Worm (Caenorhabditis elegans) whole organism, L4 larva: Measurements from ENCODE around the gene R07B7.2.

ENCODE experiments used
- D1046.2 ChIP-seq: fragments of 200-800 bp; sonication (Bioruptor generic); IDR thresholded peaks from 2 replicates; pipeline ENCODE4 v1.3.6; 2022; ENCODE audit warnings: missing genetic modification characterization, missing compliant biosample characterization
- F49E8.2 ChIP-seq: sonication (generic microtip); optimal IDR thresholded peaks from 2 replicates; lab custom pipeline; 2016; ENCODE audit warnings: missing compliant biosample characterization, mild to moderate bottlenecking, missing genetic modification characterization, borderline replicate concordance
- T26A8.4 ChIP-seq: fragments of 200-800 bp; sonication (Bioruptor generic); IDR thresholded peaks from 2 replicates; pipeline ENCODE4 v1.3.6; 2022; ENCODE audit warnings: missing genetic modification characterization, missing compliant biosample characterization
- Y105C5A.15 ChIP-seq: fragments of 200-800 bp; sonication (Bioruptor generic); IDR thresholded peaks from 2 replicates; pipeline ENCODE4 v1.3.6; 2022; ENCODE audit warnings: missing genetic modification characterization, missing compliant biosample characterization
- ZK337.2 ChIP-seq: fragments of 200-800 bp; sonication (Bioruptor generic); IDR thresholded peaks from 2 replicates; pipeline ENCODE4 v1.3.6; 2022; ENCODE audit warnings: missing genetic modification reagents, missing genetic modification characterization, missing compliant biosample characterization
- ZK546.5 ChIP-seq, 2 experiments: sonication (generic microtip); optimal IDR thresholded peaks; 2 replicates each; lab custom pipeline; 2017; ENCODE audit warnings: missing biosample characterization in 2 of 2, missing genetic modification characterization in 2 of 2
- aly-2 ChIP-seq: sonication (generic microtip); optimal IDR thresholded peaks from 2 replicates; lab custom pipeline; 2018; ENCODE audit warnings: missing biosample characterization, missing genetic modification characterization
- attf-4 ChIP-seq: sonication (generic microtip); optimal IDR thresholded peaks from 3 replicates; lab custom pipeline; 2017; ENCODE audit warnings: missing biosample characterization, missing genetic modification characterization
- ceh-20 ChIP-seq: fragments of 200-800 bp; sonication (Bioruptor generic); IDR thresholded peaks from 2 replicates; pipeline ENCODE4 v1.3.6; 2022; ENCODE audit warnings: missing genetic modification reagents, missing genetic modification characterization, missing compliant biosample characterization
- ceh-28 ChIP-seq: fragments of 150-350 bp; optimal IDR thresholded peaks from 2 replicates; lab custom pipeline; 2014; ENCODE audit warnings: missing biosample characterization, missing genetic modification reagents, missing genetic modification characterization
- ceh-32 ChIP-seq: sonication (generic microtip); optimal IDR thresholded peaks from 2 replicates; lab custom pipeline; 2016; ENCODE audit warnings: mild to moderate bottlenecking, missing genetic modification characterization, missing compliant biosample characterization; ENCODE audit not compliant: poor library complexity
- ceh-44 ChIP-seq: fragments of 200-800 bp; sonication (Bioruptor generic); IDR thresholded peaks from 2 replicates; pipeline ENCODE4 v1.3.6; 2022; ENCODE audit warnings: missing genetic modification reagents, missing genetic modification characterization, missing compliant biosample characterization
- ctbp-1 ChIP-seq: fragments of 200-800 bp; sonication (Bioruptor generic); IDR thresholded peaks from 2 replicates; pipeline ENCODE4 v1.3.6; 2022; ENCODE audit warnings: missing genetic modification reagents, missing genetic modification characterization, missing compliant biosample characterization
- daf-16 ChIP-seq, 3 experiments: sonication (generic microtip); optimal IDR thresholded peaks; 2 replicates each; lab custom pipeline; 2016 to 2017; ENCODE audit warnings: missing genetic modification characterization in 3 of 3, missing genetic modification reagents in 3 of 3, mild to moderate bottlenecking in 2 of 3, missing compliant biosample characterization in 2 of 3, missing biosample characterization in 1 of 3, moderate library complexity in 1 of 3
- dmd-6 ChIP-seq: fragments of 200-800 bp; sonication (Bioruptor generic); IDR thresholded peaks from 2 replicates; pipeline ENCODE4 v1.3.6; 2022; ENCODE audit warnings: missing genetic modification reagents, missing genetic modification characterization, missing compliant biosample characterization
- dmd-9 ChIP-seq: fragments of 200-800 bp; sonication (Bioruptor generic); IDR thresholded peaks from 2 replicates; pipeline ENCODE4 v1.3.6; 2022; ENCODE audit warnings: missing genetic modification reagents, missing genetic modification characterization, missing compliant biosample characterization
- dve-1 ChIP-seq: sonication (generic microtip); optimal IDR thresholded peaks from 2 replicates; lab custom pipeline; 2017; ENCODE audit warnings: antibody characterized with exemption, mild to moderate bottlenecking, missing genetic modification characterization, missing compliant biosample characterization; ENCODE audit not compliant: insufficient read depth
- hlh-11 ChIP-seq: fragments of 200-800 bp; sonication (Bioruptor generic); optimal IDR thresholded peaks from 2 replicates; lab custom pipeline; 2018; ENCODE audit warnings: mild to moderate bottlenecking, missing genetic modification characterization, missing compliant biosample characterization
- hlh-30 ChIP-seq: sonication (generic microtip); optimal IDR thresholded peaks from 2 replicates; lab custom pipeline; 2017; ENCODE audit warnings: antibody characterized with exemption, mild to moderate bottlenecking, missing genetic modification characterization, missing compliant biosample characterization; ENCODE audit not compliant: insufficient read depth
- lim-7 ChIP-seq: fragments of 200-800 bp; sonication (Bioruptor generic); IDR thresholded peaks from 2 replicates; pipeline ENCODE4 v1.3.6; 2022; ENCODE audit warnings: missing genetic modification characterization, missing compliant biosample characterization
- lin-29 ChIP-seq: fragments of 200-800 bp; sonication (Bioruptor generic); IDR thresholded peaks from 2 replicates; pipeline ENCODE4 v1.3.6; 2022; ENCODE audit warnings: missing genetic modification reagents, missing genetic modification characterization, missing compliant biosample characterization
- lin-38 ChIP-seq: fragments of 200-800 bp; sonication (Bioruptor generic); IDR thresholded peaks from 2 replicates; pipeline ENCODE4 v1.3.6; 2022; ENCODE audit warnings: missing genetic modification reagents, missing genetic modification characterization, missing compliant biosample characterization
- lsy-2 ChIP-seq, 2 experiments: fragments of 150-350 bp in 1 of 2; sonication (generic microtip) in 1 of 2; optimal IDR thresholded peaks; 2 replicates each; lab custom pipeline; 2014 to 2017; ENCODE audit warnings: missing biosample characterization in 2 of 2, missing genetic modification characterization in 2 of 2
- mdl-1 ChIP-seq, 2 experiments: fragments of 150-350 bp in 1 of 2; sonication (generic microtip) in 1 of 2; optimal IDR thresholded peaks; 2 replicates each; lab custom pipeline; 2014 to 2017; ENCODE audit warnings: missing biosample characterization in 2 of 2, missing genetic modification characterization in 2 of 2
- mep-1 ChIP-seq: fragments of 150-350 bp; sonication (generic microtip); optimal IDR thresholded peaks from 3 replicates; lab custom pipeline; 2014; ENCODE audit warnings: missing biosample characterization, missing genetic modification characterization
- mes-2 ChIP-seq: sonication (generic microtip); optimal IDR thresholded peaks from 2 replicates; lab custom pipeline; 2016; ENCODE audit warnings: missing genotype, mild to moderate bottlenecking, missing genetic modification characterization, missing compliant biosample characterization; ENCODE audit not compliant: poor library complexity, severe bottlenecking
- mxl-3 ChIP-seq: fragments of 200-800 bp; sonication (Bioruptor generic); optimal IDR thresholded peaks from 2 replicates; lab custom pipeline; 2018; ENCODE audit warnings: mild to moderate bottlenecking, missing genetic modification characterization, missing compliant biosample characterization
- nhr-10 ChIP-seq: fragments of 150-350 bp; optimal IDR thresholded peaks from 2 replicates; lab custom pipeline; 2014; ENCODE audit warnings: missing biosample characterization, missing genetic modification characterization
- nhr-102 ChIP-seq: sonication (generic microtip); optimal IDR thresholded peaks from 2 replicates; lab custom pipeline; 2016; ENCODE audit warnings: mild to moderate bottlenecking, missing genetic modification characterization, moderate library complexity, missing compliant biosample characterization
- nhr-11 ChIP-seq: fragments of 150-350 bp; optimal IDR thresholded peaks from 2 replicates; lab custom pipeline; 2014; ENCODE audit warnings: missing biosample characterization, missing genetic modification characterization
- nhr-111 ChIP-seq: fragments of 200-800 bp; sonication (Bioruptor generic); optimal IDR thresholded peaks from 2 replicates; lab custom pipeline; 2018; ENCODE audit warnings: mild to moderate bottlenecking, missing genetic modification characterization, missing compliant biosample characterization
- nhr-237 ChIP-seq: sonication (generic microtip); optimal IDR thresholded peaks from 2 replicates; lab custom pipeline; 2017; ENCODE audit warnings: missing biosample characterization, missing genetic modification characterization
- nhr-28 ChIP-seq: fragments of 150-350 bp; optimal IDR thresholded peaks from 2 replicates; lab custom pipeline; 2014; ENCODE audit warnings: missing biosample characterization, missing genetic modification characterization
- nhr-41 ChIP-seq: fragments of 200-800 bp; sonication (Bioruptor generic); IDR thresholded peaks from 2 replicates; pipeline ENCODE4 v1.3.6; 2022; ENCODE audit warnings: missing genetic modification reagents, missing genetic modification characterization, missing compliant biosample characterization
- nhr-6 ChIP-seq: fragments of 150-350 bp; optimal IDR thresholded peaks from 2 replicates; lab custom pipeline; 2014; ENCODE audit warnings: missing biosample characterization, missing genetic modification characterization
- nhr-77 ChIP-seq: fragments of 150-350 bp; optimal IDR thresholded peaks from 2 replicates; lab custom pipeline; 2014; ENCODE audit warnings: missing biosample characterization, missing genetic modification characterization
- pqm-1 ChIP-seq: sonication (generic microtip); optimal IDR thresholded peaks from 2 replicates; lab custom pipeline; 2017; ENCODE audit warnings: missing biosample characterization, missing genetic modification characterization
- snpc-1.2 ChIP-seq: fragments of 200-800 bp; sonication (Bioruptor generic); IDR thresholded peaks from 2 replicates; pipeline ENCODE4 v1.3.6; 2022; ENCODE audit warnings: missing genetic modification reagents, missing genetic modification characterization, missing compliant biosample characterization
- snpc-4 ChIP-seq: fragments of 150-350 bp; optimal IDR thresholded peaks from 2 replicates; lab custom pipeline; 2014; ENCODE audit warnings: missing biosample characterization, missing genetic modification characterization
- spr-3 ChIP-seq: fragments of 200-800 bp; sonication (Bioruptor generic); optimal IDR thresholded peaks from 2 replicates; lab custom pipeline; 2018; ENCODE audit warnings: mild to moderate bottlenecking, missing genetic modification characterization, missing compliant biosample characterization
- tra-1 ChIP-seq: fragments of 200-800 bp; sonication (Bioruptor generic); IDR thresholded peaks from 2 replicates; pipeline ENCODE4 v1.3.6; 2022; ENCODE audit warnings: missing genetic modification reagents, missing genetic modification characterization, missing compliant biosample characterization
- unc-130 ChIP-seq: sonication (generic microtip); optimal IDR thresholded peaks from 2 replicates; lab custom pipeline; 2016; ENCODE audit warnings: missing genetic modification reagents, missing genetic modification characterization, missing compliant biosample characterization
- unc-62 ChIP-seq, 3 experiments: fragments of 150-350 bp in 1 of 3; sonication (generic microtip); optimal IDR thresholded peaks in 2 of 3; peaks in 1 of 3; 1 replicate in 1 of 3; 2 replicates in 2 of 3; lab custom pipeline; 2014 to 2017; ENCODE audit warnings: missing biosample characterization in 3 of 3, missing genetic modification characterization in 3 of 3, missing genetic modification reagents in 3 of 3, missing genotype in 1 of 3

Gene R07B7.2

DNA sequence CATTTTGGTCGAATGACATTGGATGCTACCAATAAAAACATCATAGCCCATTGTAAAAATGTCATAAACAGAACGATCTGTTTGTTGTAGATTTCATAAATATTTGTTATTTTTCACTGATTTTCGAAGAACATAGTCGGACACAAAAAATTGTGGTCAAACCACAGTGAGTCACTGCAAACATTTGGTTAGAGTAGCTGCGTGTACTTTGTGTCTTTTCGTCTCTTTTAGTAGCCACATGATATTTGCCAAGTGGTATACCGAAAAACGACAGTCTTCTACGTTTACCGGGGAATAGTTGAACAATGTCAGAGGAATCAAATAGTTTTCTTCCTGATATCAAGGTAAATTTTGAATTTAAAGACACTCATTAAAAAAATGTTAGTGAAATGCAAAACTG, 32.2 kb upstream of the R07B7.2 start, which contains the start of gene nhr-206:
nhr-206 (plus strand) TSS at position 248 of the 400 bp plus-strand sequence.
- TF ChIP-seq hlh-30 (tag; lab: Kevin White, UChicago), result peak; percentile 52
- TF ChIP-seq daf-16 (GFP tag; optimal IDR thresholded peaks at IDR 0.05; lab: Kevin White, UChicago), result no peak
- peak; percentile 84 for TF ChIP-seq daf-16 (tag; optimal IDR thresholded peaks at IDR 0.05; lab: Kevin White, UChicago)
- TF ChIP-seq hlh-11 (tag; lab: Kevin White, UChicago), result peak; percentile 63
- peak in 1 of 2 experiments; percentile 61 for TF ChIP-seq mdl-1 (tag; optimal IDR thresholded peaks at IDR 0.05; lab: Kevin White, UChicago)
- peak; percentile 11 for TF ChIP-seq mxl-3
- TF ChIP-seq lin-29 (GFP tag; lab: Robert Waterston, UW), result no peak
- peak; percentile 98 for TF ChIP-seq nhr-28 (tag; lab: Kevin White, UChicago)
- peak; percentile 51 for TF ChIP-seq dve-1 (tag; lab: Kevin White, UChicago)
- peak; percentile 74 for TF ChIP-seq dmd-6 (GFP tag; lab: Robert Waterston, UW)
- TF ChIP-seq mep-1 (tag; lab: Kevin White, UChicago), result peak; percentile 44
- peak in 1 of 2 experiments; percentile 98 for TF ChIP-seq unc-62 (GFP tag; optimal IDR thresholded peaks at IDR 0.05 in 1 of 2; lab: Kevin White, UChicago)
- TF ChIP-seq unc-62 (tag; optimal IDR thresholded peaks at IDR 0.05; lab: Kevin White, UChicago), result no peak
- TF ChIP-seq ctbp-1 (GFP tag; lab: Robert Waterston, UW), result no peak
- TF ChIP-seq T26A8.4 (GFP tag; lab: Robert Waterston, UW), result no peak
- peak; percentile 52 for TF ChIP-seq pqm-1 (tag; lab: Kevin White, UChicago)
- no peak for TF ChIP-seq mes-2
- no peak for TF ChIP-seq ceh-20
- TF ChIP-seq nhr-6 (tag; lab: Kevin White, UChicago), result peak; percentile 79
- peak; percentile 42 for TF ChIP-seq nhr-77
- peak; percentile 40 for TF ChIP-seq nhr-102

DNA sequence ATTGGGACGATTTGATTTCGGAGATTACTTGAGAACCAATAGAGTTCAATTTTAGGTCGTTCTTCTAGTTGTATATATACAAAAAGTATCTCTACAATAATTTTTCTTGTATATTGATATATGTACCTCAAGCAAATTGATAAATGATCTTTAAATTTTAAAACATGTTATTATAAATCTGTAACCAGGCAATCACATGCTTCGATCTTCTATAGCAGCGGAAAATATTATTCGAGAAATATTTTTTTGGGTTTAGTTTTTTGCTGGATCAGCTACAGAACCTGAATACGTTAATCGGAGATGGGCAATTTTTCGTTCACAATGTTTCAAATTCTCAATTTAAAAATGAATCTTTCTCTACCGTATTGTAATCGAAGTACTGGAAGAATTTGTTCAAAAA, 29.2 kb upstream of the R07B7.2 start, which contains the start of gene R07B7.12:
R07B7.12 (plus strand) TSS at position 301 of the 400 bp plus-strand sequence.
- no peak for TF ChIP-seq snpc-1.2 (GFP tag; lab: Robert Waterston, UW)
- no peak for TF ChIP-seq nhr-10
- TF ChIP-seq nhr-41 (GFP tag; lab: Robert Waterston, UW), result no peak
- no peak for TF ChIP-seq lsy-2 (tag; optimal IDR thresholded peaks at IDR 0.05; lab: Kevin White, UChicago)
- no peak for TF ChIP-seq attf-4
- TF ChIP-seq nhr-237 (tag; lab: Kevin White, UChicago), result no peak
- no peak for TF ChIP-seq spr-3 (GFP tag; lab: Kevin White, UChicago)
- TF ChIP-seq D1046.2, result no peak
- no peak for TF ChIP-seq ZK337.2 (GFP tag; lab: Robert Waterston, UW)
- TF ChIP-seq nhr-111 (GFP tag; lab: Kevin White, UChicago), result no peak
- TF ChIP-seq lin-38 (GFP tag; lab: Robert Waterston, UW), result no peak
- no peak for TF ChIP-seq lin-29 (GFP tag; lab: Robert Waterston, UW)
- TF ChIP-seq F49E8.2 (tag; lab: Kevin White, UChicago), result no peak
- TF ChIP-seq, all 104 proteins: peak for 0

DNA sequence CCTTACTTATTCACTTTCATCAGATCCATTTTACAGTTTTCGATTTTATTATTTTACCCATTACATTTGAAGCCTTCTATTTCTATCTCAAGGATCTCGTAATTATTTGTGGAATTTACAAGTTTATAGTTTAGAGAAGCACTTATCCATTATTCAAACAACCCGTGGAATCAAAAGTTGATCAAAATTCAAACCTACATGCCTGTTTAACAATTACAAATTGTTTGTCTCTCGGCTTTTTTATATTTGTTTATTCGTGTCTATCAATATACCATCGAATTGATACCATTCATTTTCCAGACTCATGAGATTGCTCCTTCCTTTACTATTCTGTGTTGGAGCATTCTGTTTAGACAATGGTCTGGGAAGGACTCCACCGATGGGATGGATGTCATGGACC, 27.4 kb upstream of the R07B7.2 start, which contains the start of gene gana-1:
gana-1 (plus strand) TSS at position 301 of the 400 bp plus-strand sequence.
- TF ChIP-seq dmd-9 (GFP tag; lab: Robert Waterston, UW) (no peak), unc-130 (GFP tag; lab: Kevin White, UChicago) (no peak), ctbp-1 (GFP tag; lab: Robert Waterston, UW) (no peak), attf-4 (no peak), ZK546.5 (tag; optimal IDR thresholded peaks at IDR 0.05; lab: Kevin White, UChicago) (no peak), snpc-4 (tag; lab: Kevin White, UChicago) (no peak), aly-2 (tag; lab: Kevin White, UChicago) (no peak), nhr-11 (tag; lab: Kevin White, UChicago) (no peak), ceh-44 (GFP tag; lab: Robert Waterston, UW) (no peak), Y105C5A.15 (GFP tag; lab: Robert Waterston, UW) (no peak), ceh-32 (tag; lab: Kevin White, UChicago) (no peak), lim-7 (no peak), ceh-28 (no peak), tra-1 (GFP tag; lab: Robert Waterston, UW) (no peak), lsy-2 (tag; optimal IDR thresholded peaks at IDR 0.05; lab: Kevin White, UChicago) (no peak)
